Worm (Caenorhabditis elegans) whole organism, L3 larva: ENCODE measurements around the gene ZK632.10.

Experiments used
- ama-1 ChIP-seq: fragments of 150-350 bp; optimal IDR thresholded peaks from 2 replicates; lab custom pipeline; 2018
- ceh-16 ChIP-seq: sonication (generic microtip); optimal IDR thresholded peaks from 2 replicates; lab custom pipeline; 2017; ENCODE audit warnings: missing biosample characterization, missing genetic modification characterization
- fkh-10 ChIP-seq: sonication (generic microtip); optimal IDR thresholded peaks from 2 replicates; lab custom pipeline; 2017; ENCODE audit warnings: missing biosample characterization, missing genetic modification reagents, missing genetic modification characterization
- fos-1 ChIP-seq: fragments of 150-350 bp; optimal IDR thresholded peaks from 2 replicates; lab custom pipeline; 2014; ENCODE audit warnings: missing biosample characterization, missing genetic modification characterization
- lsy-12 ChIP-seq: sonication (generic microtip); optimal IDR thresholded peaks from 2 replicates; lab custom pipeline; 2016; ENCODE audit warnings: mild to moderate bottlenecking, missing genetic modification characterization, missing compliant biosample characterization
- nhr-11 ChIP-seq: fragments of 150-350 bp; optimal IDR thresholded peaks from 2 replicates; lab custom pipeline; 2014; ENCODE audit warnings: missing biosample characterization, missing genetic modification characterization
- nhr-76 ChIP-seq: fragments of 150-350 bp; sonication (generic microtip); optimal IDR thresholded peaks from 5 replicates; lab custom pipeline; 2014; ENCODE audit warnings: missing biosample characterization, missing genetic modification characterization
- pha-4 ChIP-seq: fragments of 150-350 bp; optimal IDR thresholded peaks from 2 replicates; lab custom pipeline; 2014; ENCODE audit warnings: missing biosample characterization, missing genetic modification reagents, missing genetic modification characterization
- skn-1 ChIP-seq: fragments of 150-350 bp; optimal IDR thresholded peaks from 2 replicates; lab custom pipeline; 2014; ENCODE audit warnings: missing biosample characterization, missing genetic modification characterization
- unc-39 ChIP-seq: sonication (generic microtip); optimal IDR thresholded peaks from 4 replicates; lab custom pipeline; 2017; ENCODE audit warnings: missing biosample characterization, missing genetic modification characterization
- unc-62 ChIP-seq: fragments of 150-350 bp; sonication (generic microtip); optimal IDR thresholded peaks from 4 replicates; lab custom pipeline; 2014; ENCODE audit warnings: missing biosample characterization, missing genetic modification reagents, missing genetic modification characterization

DNA sequence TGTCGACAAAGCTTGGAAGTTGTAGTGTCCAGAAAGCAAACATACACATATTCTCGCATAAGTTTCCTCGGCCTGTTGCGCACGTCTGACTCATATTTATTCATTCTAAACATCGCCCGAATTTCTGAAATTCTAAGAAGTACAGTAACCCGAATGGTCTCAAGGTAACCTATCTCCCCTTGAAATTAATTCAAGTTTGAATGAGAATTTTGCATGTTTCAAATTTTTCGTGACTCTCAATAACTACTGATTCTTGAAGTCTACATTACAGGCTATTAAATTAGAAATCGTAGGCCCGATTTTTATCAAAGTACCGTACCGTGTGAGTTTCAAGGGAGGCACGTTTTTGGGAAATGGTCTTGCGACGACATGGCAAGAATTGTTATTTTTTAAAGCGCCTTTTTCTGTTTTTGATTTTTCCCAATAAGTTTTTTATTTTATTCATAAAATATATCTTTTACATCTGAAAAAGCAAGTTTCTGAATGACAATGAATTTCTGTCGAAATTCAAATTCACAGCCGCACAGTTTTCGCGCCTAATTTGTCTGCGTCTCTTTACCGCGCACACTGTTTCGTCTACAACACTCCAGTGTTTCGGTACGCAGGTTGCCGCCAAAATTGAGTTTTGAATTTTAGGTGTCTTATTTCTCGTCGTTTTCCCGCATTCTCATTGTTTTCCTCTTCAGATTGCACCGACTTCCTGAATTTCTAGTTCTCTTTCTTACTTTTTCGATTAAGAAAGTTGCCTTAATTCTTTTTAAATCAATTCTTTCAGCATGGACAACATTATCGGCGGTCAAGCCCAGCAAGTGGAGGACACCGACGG, 33.7 kb downstream of the ZK632.10 start, which contains the start of the genes R10E11.9 and mcm-6:
- TF ChIP-seq ceh-16 (tag; lab: Kevin White, UChicago): no peak
- no peak for TF ChIP-seq unc-62 (GFP tag; lab: Kevin White, UChicago)
- TF ChIP-seq fkh-10 (GFP tag; lab: Kevin White, UChicago): no peak
- TF ChIP-seq unc-39 (tag; lab: Kevin White, UChicago): no peak
- no peak for TF ChIP-seq pha-4 (tag; lab: Kevin White, UChicago)
- no peak for TF ChIP-seq skn-1 (tag; lab: Kevin White, UChicago)
- no peak for TF ChIP-seq nhr-76 (tag; lab: Kevin White, UChicago)
- no peak for TF ChIP-seq fos-1
- no peak for TF ChIP-seq nhr-11
- no peak for TF ChIP-seq lsy-12 (tag; lab: Kevin White, UChicago)
- TF ChIP-seq ama-1: no peak
